Fruit fly (Drosophila melanogaster) whole organism, embryonic: ENCODE measurements around the gene Mst85C.

Source experiments
- BEAF-32 ChIP-seq: fragments of 200-800 bp; sonication (Bioruptor generic); optimal IDR thresholded peaks from 3 replicates; lab custom pipeline; 2017; ENCODE audit warnings: missing biosample characterization, missing genetic modification characterization, mild to moderate bottlenecking, moderate library complexity, missing genetic modification reagents
- BtbVII ChIP-seq: fragments of 200-800 bp; sonication (Bioruptor generic); optimal IDR thresholded peaks from 3 replicates; lab custom pipeline; 2017; ENCODE audit warnings: missing biosample characterization, mild to moderate bottlenecking, missing genetic modification characterization
- CG10565 ChIP-seq: fragments of 200-800 bp; sonication (Bioruptor generic); optimal IDR thresholded peaks from 3 replicates; lab custom pipeline; 2016; ENCODE audit warnings: missing biosample characterization, mild to moderate bottlenecking, missing genetic modification characterization
- CG12071 ChIP-seq: fragments of 200-800 bp; sonication (Bioruptor generic); optimal IDR thresholded peaks from 3 replicates; lab custom pipeline; 2018; ENCODE audit warnings: missing biosample characterization, mild to moderate bottlenecking, missing genetic modification characterization
- CG12104 ChIP-seq: fragments of 200-800 bp; sonication (Bioruptor generic); optimal IDR thresholded peaks from 3 replicates; lab custom pipeline; 2016; ENCODE audit warnings: missing biosample characterization, missing genetic modification characterization
- CG12391 ChIP-seq: fragments of 200-800 bp; sonication (Bioruptor generic); optimal IDR thresholded peaks from 3 replicates; lab custom pipeline; 2018; ENCODE audit warnings: missing biosample characterization, mild to moderate bottlenecking, missing genetic modification characterization, moderate library complexity
- CG13296 ChIP-seq: fragments of 200-800 bp; sonication (Bioruptor generic); optimal IDR thresholded peaks from 3 replicates; lab custom pipeline; 2018; ENCODE audit warnings: missing biosample characterization, mild to moderate bottlenecking, missing genetic modification characterization
- CG15073 ChIP-seq: fragments of 200-800 bp; sonication (Bioruptor generic); optimal IDR thresholded peaks from 2 replicates; lab custom pipeline; 2016; ENCODE audit warnings: missing biosample characterization, missing genetic modification characterization
- CG15514 ChIP-seq: fragments of 200-800 bp; sonication (Bioruptor generic); optimal IDR thresholded peaks from 3 replicates; lab custom pipeline; 2017; ENCODE audit warnings: missing biosample characterization, missing genetic modification characterization, mild to moderate bottlenecking, moderate library complexity, missing genetic modification reagents
- CG1603 ChIP-seq: fragments of 200-800 bp; sonication (Bioruptor generic); optimal IDR thresholded peaks from 2 replicates; lab custom pipeline; 2019; ENCODE audit warnings: missing biosample characterization, mild to moderate bottlenecking, missing genetic modification characterization, moderate library complexity
- CG18011 ChIP-seq: fragments of 200-800 bp; sonication (Bioruptor generic); optimal IDR thresholded peaks from 2 replicates; lab custom pipeline; 2017; ENCODE audit warnings: missing biosample characterization, missing genetic modification characterization, mild to moderate bottlenecking, moderate library complexity, missing genotype
- CG18599 ChIP-seq: fragments of 200-800 bp; sonication (Bioruptor generic); optimal IDR thresholded peaks from 3 replicates; lab custom pipeline; 2017; ENCODE audit warnings: missing biosample characterization, missing genetic modification characterization, mild to moderate bottlenecking, moderate library complexity, missing genetic modification reagents
- CG2129 ChIP-seq: fragments of 200-800 bp; sonication (Bioruptor generic); IDR thresholded peaks from 2 replicates; pipeline ENCODE4 v1.3.6; 2022; ENCODE audit warnings: missing biosample characterization, missing genetic modification characterization; ENCODE audit not compliant: partially characterized antibody
- CG33213 ChIP-seq: fragments of 200-800 bp; sonication (Bioruptor generic); optimal IDR thresholded peaks from 3 replicates; lab custom pipeline; 2016; ENCODE audit warnings: missing biosample characterization, missing genetic modification characterization
- CG7987 ChIP-seq: fragments of 200-800 bp; sonication (Bioruptor generic); optimal IDR thresholded peaks from 2 replicates; lab custom pipeline; 2018; ENCODE audit warnings: missing biosample characterization, mild to moderate bottlenecking, missing genetic modification characterization, moderate library complexity
- CG9727 ChIP-seq: fragments of 200-800 bp; sonication (Bioruptor generic); optimal IDR thresholded peaks from 3 replicates; lab custom pipeline; 2017; ENCODE audit warnings: missing biosample characterization, mild to moderate bottlenecking, missing genetic modification characterization
- Camta ChIP-seq: fragments of 200-800 bp; sonication (Bioruptor generic); optimal IDR thresholded peaks from 2 replicates; lab custom pipeline; 2016; ENCODE audit warnings: missing biosample characterization, missing genetic modification characterization
- Dek ChIP-seq: fragments of 200-800 bp; sonication (Bioruptor generic); optimal IDR thresholded peaks from 3 replicates; lab custom pipeline; 2019; ENCODE audit warnings: missing biosample characterization, mild to moderate bottlenecking, missing genetic modification characterization, moderate library complexity
- Drgx ChIP-seq: fragments of 200-800 bp; sonication (Bioruptor generic); IDR thresholded peaks from 2 replicates; pipeline ENCODE4 v1.3.6; 2022; ENCODE audit warnings: missing biosample characterization, missing genetic modification characterization
- HLH3B ChIP-seq: fragments of 200-800 bp; sonication (Bioruptor generic); IDR thresholded peaks from 2 replicates; pipeline ENCODE4 v1.3.6; 2022; ENCODE audit warnings: missing biosample characterization, missing genetic modification characterization
- Med ChIP-seq: fragments of 200-800 bp; sonication (Bioruptor generic); peaks from one replicate; lab custom pipeline; 2016; ENCODE audit warnings: missing biosample characterization, missing genetic modification characterization, mild to moderate bottlenecking, inconsistent platforms, moderate library complexity
- Meics ChIP-seq: fragments of 200-800 bp; sonication (Bioruptor generic); optimal IDR thresholded peaks from 2 replicates; lab custom pipeline; 2017; ENCODE audit warnings: missing biosample characterization, mild to moderate bottlenecking, missing genetic modification characterization
- Rfx ChIP-seq: fragments of 200-800 bp; sonication (Bioruptor generic); IDR thresholded peaks from 2 replicates; pipeline ENCODE4 v1.3.6; 2022; ENCODE audit warnings: missing biosample characterization, missing genetic modification characterization
- Scr ChIP-seq: fragments of 200-800 bp; sonication (Bioruptor generic); IDR thresholded peaks from 2 replicates; pipeline ENCODE4 v1.3.6; 2022; ENCODE audit warnings: missing biosample characterization, missing genetic modification characterization; ENCODE audit not compliant: partially characterized antibody
- Six4 ChIP-seq: fragments of 200-800 bp; sonication (Bioruptor generic); optimal IDR thresholded peaks from 2 replicates; lab custom pipeline; 2016; ENCODE audit warnings: missing biosample characterization, missing genetic modification characterization
- Sry-δ ChIP-seq: fragments of 200-800 bp; sonication (Bioruptor generic); optimal IDR thresholded peaks from 2 replicates; lab custom pipeline; 2016; ENCODE audit warnings: missing biosample characterization, missing genetic modification characterization
- Taf1 ChIP-seq: fragments of 200-800 bp; sonication (Bioruptor generic); IDR thresholded peaks from 2 replicates; pipeline ENCODE4 v1.3.6; 2022; ENCODE audit warnings: missing biosample characterization, missing genetic modification characterization
- Tbp ChIP-seq: fragments of >200 bp; optimal IDR thresholded peaks from 2 replicates; lab custom pipeline; 2018; ENCODE audit warnings: missing biosample characterization, missing genetic modification characterization
- br ChIP-seq: fragments of >200 bp; optimal IDR thresholded peaks from 2 replicates; lab custom pipeline; 2017
- cato ChIP-seq: fragments of 200-800 bp; sonication (Bioruptor generic); optimal IDR thresholded peaks from 2 replicates; lab custom pipeline; 2016; ENCODE audit warnings: missing biosample characterization, missing genetic modification characterization, borderline replicate concordance
- crc ChIP-seq: fragments of 200-800 bp; sonication (Bioruptor generic); optimal IDR thresholded peaks from 2 replicates; lab custom pipeline; 2016; ENCODE audit warnings: missing biosample characterization, missing genetic modification characterization
- dpn ChIP-seq, 2 experiments: fragments of 200-800 bp; sonication (Bioruptor generic); optimal IDR thresholded peaks; 3 replicates each; lab custom pipeline; 2016; ENCODE audit warnings: missing biosample characterization in 2 of 2, missing genetic modification characterization in 2 of 2
- dysf ChIP-seq: fragments of 200-800 bp; sonication (Bioruptor generic); IDR thresholded peaks from 3 replicates; pipeline ENCODE4 v1.3.6; 2022; ENCODE audit warnings: missing biosample characterization, missing genetic modification characterization
- fd3F ChIP-seq: fragments of 200-800 bp; sonication (Bioruptor generic); optimal IDR thresholded peaks from 2 replicates; lab custom pipeline; 2018; ENCODE audit warnings: missing biosample characterization, mild to moderate bottlenecking, missing genetic modification characterization, moderate library complexity
- nau ChIP-seq: fragments of 200-800 bp; sonication (Bioruptor generic); optimal IDR thresholded peaks from 3 replicates; lab custom pipeline; 2017; ENCODE audit warnings: missing biosample characterization, mild to moderate bottlenecking, missing genetic modification characterization, missing genetic modification reagents
- nerfin-2 ChIP-seq: fragments of 200-800 bp; sonication (Bioruptor generic); IDR thresholded peaks from 2 replicates; pipeline ENCODE4 v1.3.6; 2022; ENCODE audit warnings: missing biosample characterization, missing genetic modification characterization; ENCODE audit not compliant: partially characterized antibody
- otp ChIP-seq: fragments of 200-800 bp; sonication (Bioruptor generic); IDR thresholded peaks from 3 replicates; pipeline ENCODE4, ENCODE4 v1.3.6; 2022; ENCODE audit warnings: missing biosample characterization, missing genetic modification characterization
- pita ChIP-seq: fragments of 200-800 bp; sonication (Bioruptor generic); optimal IDR thresholded peaks from 2 replicates; lab custom pipeline; 2017; ENCODE audit warnings: missing biosample characterization, mild to moderate bottlenecking, missing genetic modification characterization
- schlank ChIP-seq: fragments of 200-800 bp; sonication (Bioruptor generic); optimal IDR thresholded peaks from 2 replicates; lab custom pipeline; 2018; ENCODE audit warnings: missing biosample characterization, mild to moderate bottlenecking, missing genetic modification characterization
- sd ChIP-seq: fragments of 200-800 bp; sonication (Bioruptor generic); optimal IDR thresholded peaks from 3 replicates; lab custom pipeline; 2018; ENCODE audit warnings: missing biosample characterization, mild to moderate bottlenecking, missing genetic modification characterization, moderate library complexity
- so ChIP-seq: fragments of 200-800 bp; sonication (Bioruptor generic); IDR thresholded peaks from 3 replicates; pipeline ENCODE4 v1.3.6; 2022; ENCODE audit warnings: missing biosample characterization, missing genetic modification characterization
- stc ChIP-seq: fragments of 200-800 bp; sonication (Bioruptor generic); IDR thresholded peaks from 2 replicates; pipeline ENCODE4 v1.3.6; 2022; ENCODE audit warnings: missing biosample characterization, missing genetic modification characterization
- sug ChIP-seq: fragments of 200-800 bp; optimal IDR thresholded peaks from 2 replicates; lab custom pipeline; 2019; ENCODE audit warnings: missing biosample characterization, mild to moderate bottlenecking, missing genetic modification characterization, moderate library complexity
- trem ChIP-seq: fragments of 200-800 bp; optimal IDR thresholded peaks from 3 replicates; lab custom pipeline; 2019; ENCODE audit warnings: missing biosample characterization, mild to moderate bottlenecking, missing genetic modification characterization, moderate library complexity

Gene Mst85C

dm6 chr3R:9008202-9008601, 40.2 kb upstream of the Mst85C start, which contains the start of gene CG11983 (continued):
- TF ChIP-seq Six4 (GFP tag; lab: Kevin White, UChicago): no peak
- TF ChIP-seq CG18599 (GFP tag; lab: Kevin White, UChicago): no peak
- TF ChIP-seq crc (GFP tag; lab: Kevin White, UChicago): no peak
- no peak for TF ChIP-seq dpn (GFP tag; optimal IDR thresholded peaks at IDR 0.05; lab: Kevin White, UChicago)
- TF ChIP-seq CG9727 (GFP tag; lab: Kevin White, UChicago): no peak
- TF ChIP-seq stc (GFP tag; lab: Robert Waterston, UW): no peak
- peak; percentile 29 for TF ChIP-seq Dek (tag; lab: Kevin White, UChicago)
- TF ChIP-seq CG15514 (GFP tag; lab: Kevin White, UChicago): peak; percentile 79
- TF ChIP-seq so (GFP tag; lab: Robert Waterston, UW): no peak

- TF ChIP-seq Drgx (GFP tag; lab: Robert Waterston, UW): peak; percentile 39; the same call in 1 of the 2 replicates
- no peak for TF ChIP-seq sd (tag; lab: Kevin White, UChicago)
- no peak for TF ChIP-seq CG10565
These were observed 37.8 kb upstream of the Mst85C start for dm6 chr3R:9010695-9011094.

dm6 chr3R:9011708-9012107, 36.7 kb upstream of the Mst85C start:
- TF ChIP-seq Tbp: no peak
- TF ChIP-seq Drgx (GFP tag; lab: Robert Waterston, UW): peak; percentile 17; the same call in 1 of the 2 replicates
- peak; percentile 7 for TF ChIP-seq Med

- peak; percentile 21 for TF ChIP-seq CG18011 (GFP tag; lab: Kevin White, UChicago)
- peak; percentile 42 for TF ChIP-seq CG12391 (tag; lab: Kevin White, UChicago)
- TF ChIP-seq CG13296 (GFP tag; lab: Kevin White, UChicago): peak; percentile 33
- no peak for TF ChIP-seq CG2129 (GFP tag; lab: Robert Waterston, UW)
- TF ChIP-seq CG7987 (GFP tag; lab: Kevin White, UChicago): peak; percentile 65
- peak; percentile 39 for TF ChIP-seq trem (tag; lab: Kevin White, UChicago)
- no peak for TF ChIP-seq schlank (tag; lab: Kevin White, UChicago)
- peak; percentile 31 for TF ChIP-seq BEAF-32
- TF ChIP-seq nerfin-2 (GFP tag; lab: Robert Waterston, UW): peak; percentile 14; the same call in 1 of the 2 replicates
- TF ChIP-seq nau (GFP tag; lab: Kevin White, UChicago): no peak
- TF ChIP-seq BtbVII: peak; percentile 8
- peak; percentile 66 for TF ChIP-seq sug (tag; lab: Kevin White, UChicago)
- no peak for TF ChIP-seq cato (GFP tag; lab: Kevin White, UChicago)
- peak; percentile 49; the same call in 1 of the 3 replicates for TF ChIP-seq dysf
- TF ChIP-seq CG12104: peak; percentile 53
- TF ChIP-seq Taf1 (GFP tag; lab: Robert Waterston, UW): no peak
- TF ChIP-seq br (lab: Kevin White, UChicago): no peak
- TF ChIP-seq fd3F: no peak
- TF ChIP-seq otp (GFP tag; lab: Robert Waterston, UW): no peak
- no peak for TF ChIP-seq HLH3B (GFP tag; lab: Robert Waterston, UW)
- peak; percentile 44 for TF ChIP-seq Camta (GFP tag; lab: Kevin White, UChicago)
- peak; percentile 56 for TF ChIP-seq Rfx (GFP tag; lab: Robert Waterston, UW)
- TF ChIP-seq Sry-δ (GFP tag; lab: Kevin White, UChicago): peak; percentile 26
- peak; percentile 96 for TF ChIP-seq CG15073 (GFP tag; lab: Kevin White, UChicago)
- no peak for TF ChIP-seq Meics (GFP tag; lab: Kevin White, UChicago)
- TF ChIP-seq CG12071 (GFP tag; lab: Kevin White, UChicago): no peak
- TF ChIP-seq CG1603 (tag; lab: Kevin White, UChicago): peak; percentile 70
- peak; percentile 46; the same call in 1 of the 2 replicates for TF ChIP-seq Scr (GFP tag; lab: Robert Waterston, UW)
- no peak for TF ChIP-seq pita
- TF ChIP-seq CG33213 (GFP tag; lab: Kevin White, UChicago): peak; percentile 22
These were observed 34.6 kb upstream of the Mst85C start for dm6 chr3R:9013765-9014380.
